Worm (Caenorhabditis elegans) whole organism, L1 larva: ENCODE measurements around the gene col-186.

Experiments
- aly-2 ChIP-seq: fragments of 150-350 bp; optimal IDR thresholded peaks from 2 replicates; lab custom pipeline; 2014; ENCODE audit warnings: missing biosample characterization, missing genetic modification characterization
- egl-27 ChIP-seq, 2 experiments: fragments of 150-350 bp in 1 of 2; sonication (generic microtip); optimal IDR thresholded peaks; 3 replicates each; lab custom pipeline; 2017 to 2018; ENCODE audit warnings: missing biosample characterization in 2 of 2, missing genetic modification characterization in 2 of 2, missing genetic modification reagents in 2 of 2
- grh-1 ChIP-seq: fragments of 200-800 bp; sonication (Bioruptor generic); IDR thresholded peaks from 2 replicates; pipeline ENCODE4 v1.3.6; 2022; ENCODE audit warnings: missing genetic modification reagents, missing genetic modification characterization, missing compliant biosample characterization
- hlh-17 ChIP-seq: fragments of 200-800 bp; sonication (Bioruptor generic); optimal IDR thresholded peaks from 2 replicates; lab custom pipeline; 2018; ENCODE audit warnings: missing genetic modification characterization, mild to moderate bottlenecking, missing compliant biosample characterization, moderate library complexity, borderline replicate concordance
- lin-14 ChIP-seq: fragments of 200-800 bp; sonication (Bioruptor generic); optimal IDR thresholded peaks from 2 replicates; lab custom pipeline; 2018; ENCODE audit warnings: mild to moderate bottlenecking, missing genetic modification characterization, moderate library complexity, missing compliant biosample characterization
- rnt-1 ChIP-seq: sonication (generic microtip); optimal IDR thresholded peaks from 2 replicates; lab custom pipeline; 2016; ENCODE audit warnings: mild to moderate bottlenecking, missing genetic modification characterization, moderate library complexity, missing compliant biosample characterization
- unc-62 ChIP-seq: fragments of 150-350 bp; optimal IDR thresholded peaks from 2 replicates; lab custom pipeline; 2014; ENCODE audit warnings: missing biosample characterization, missing genetic modification reagents, missing genetic modification characterization

DNA sequence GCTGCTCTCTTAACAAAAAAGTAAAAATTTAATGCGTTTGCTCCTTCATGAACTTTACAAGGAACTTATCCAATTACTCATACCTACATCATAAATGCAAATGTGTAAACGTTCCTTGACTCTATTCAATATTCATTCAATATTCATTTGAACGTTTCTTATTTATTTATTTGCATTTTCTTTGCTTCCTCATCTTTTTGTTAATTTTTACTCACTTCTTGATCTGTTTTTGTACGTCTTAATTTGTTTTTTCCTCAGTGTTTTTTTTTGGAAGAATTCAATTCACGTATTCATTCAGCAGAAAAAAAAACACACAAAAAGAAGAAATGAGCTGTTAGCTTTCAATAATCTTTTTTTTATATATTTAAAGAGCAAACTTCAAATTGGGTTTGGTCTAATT lies 48.5 kb upstream of the col-186 start:
- TF ChIP-seq hlh-17 (no peak), grh-1 (GFP tag; lab: Robert Waterston, UW) (no peak), rnt-1 (tag; lab: Kevin White, UChicago) (no peak), unc-62 (GFP tag; lab: Kevin White, UChicago) (no peak), lin-14 (GFP tag; lab: Kevin White, UChicago) (no peak), egl-27 (tag; optimal IDR thresholded peaks at IDR 0.05; lab: Kevin White, UChicago) (no peak), aly-2 (no peak)
